Worm (Caenorhabditis elegans): ENCODE data around the gene Y73F8A.26.
A peak's percentile ranks its signal among the peaks of the same experiment; 100 is the strongest.
"Not testable (repeated sequence)": the region's sequence is repeated elsewhere in the genome, so short reads cannot be mapped to it uniquely, and the experiment has no call there.

Gene Y73F8A.26

ce11 chrIV:15475829-15476228, 2.4 kb downstream of the Y73F8A.26 start:
- TF ChIP-seq nhr-77 (tag; optimal IDR thresholded peaks at IDR 0.05) (no peak), sma-3 (GFP tag; optimal IDR thresholded peaks at IDR 0.05) (no peak), ztf-1 (GFP tag; conservative IDR thresholded peaks at IDR 0.05) (no peak), unc-55 (GFP tag; optimal IDR thresholded peaks at IDR 0.05) (no peak), nhr-237 (tag; optimal IDR thresholded peaks at IDR 0.05) (no peak), mdl-1 (tag; optimal IDR thresholded peaks at IDR 0.05) (no peak), elt-1 (tag; optimal IDR thresholded peaks at IDR 0.05) (no peak), elt-3 (tag; optimal IDR thresholded peaks at IDR 0.05) (no peak), lin-11 (tag; optimal IDR thresholded peaks at IDR 0.05) (no peak), nhr-6 (tag; optimal IDR thresholded peaks at IDR 0.05) (no peak), nhr-12 (tag; optimal IDR thresholded peaks at IDR 0.05) (no peak), crh-2 (tag; optimal IDR thresholded peaks at IDR 0.05) (no peak), sma-9 (GFP tag; optimal IDR thresholded peaks at IDR 0.05) (no peak), sma-9 (tag; optimal IDR thresholded peaks at IDR 0.05) (no peak), lin-39 (tag; optimal IDR thresholded peaks at IDR 0.05) (no peak), nhr-21 (tag; optimal IDR thresholded peaks at IDR 0.05) (no peak), blmp-1 (tag; optimal IDR thresholded peaks at IDR 0.05; ENCODE audit: insufficient read depth) (no peak), skn-1 (tag; optimal IDR thresholded peaks at IDR 0.05) (no peak)

- TF ChIP-seq unc-55 (GFP tag; optimal IDR thresholded peaks at IDR 0.05) (peak; percentile 39), crh-2 (tag; optimal IDR thresholded peaks at IDR 0.05) (peak; percentile 16), nhr-129 (tag; optimal IDR thresholded peaks at IDR 0.05) (peak; percentile 66), ceh-16 (tag; optimal IDR thresholded peaks at IDR 0.05) (no peak), gmeb-1 (tag; optimal IDR thresholded peaks at IDR 0.05) (peak; percentile 31)
Measured at ce11 chrIV:15476369-15476768, 2.9 kb downstream of the Y73F8A.26 start.

ce11 chrIV:15497263-15497662, 23.8 kb downstream of the Y73F8A.26 start, which contains the start of gene acr-24:
Gene acr-24, plus strand, starts transcription at chrIV:15497563.
- TF ChIP-seq mbf-1 (tag; optimal IDR thresholded peaks at IDR 0.05) (no peak), ama-1 (optimal IDR thresholded peaks at IDR 0.05) (no peak), ZK546.5 (tag; optimal IDR thresholded peaks at IDR 0.05) (no peak), fos-1 (tag; optimal IDR thresholded peaks at IDR 0.05) (no peak), egl-27 (tag; optimal IDR thresholded peaks at IDR 0.05) (no peak), lin-11 (tag; optimal IDR thresholded peaks at IDR 0.05) (no peak), aly-2 (tag; optimal IDR thresholded peaks at IDR 0.05) (no peak), lin-13 (GFP tag; optimal IDR thresholded peaks at IDR 0.05) (no peak), nhr-23 (tag; optimal IDR thresholded peaks at IDR 0.05) (no peak), gmeb-1 (tag; optimal IDR thresholded peaks at IDR 0.05) (no peak), nhr-237 (tag; optimal IDR thresholded peaks at IDR 0.05) (no peak), unc-39 (tag; optimal IDR thresholded peaks at IDR 0.05) (no peak), sma-3 (GFP tag; optimal IDR thresholded peaks at IDR 0.05) (no peak), nhr-12 (tag; optimal IDR thresholded peaks at IDR 0.05) (no peak), C34F6.9 (tag; optimal IDR thresholded peaks at IDR 0.05) (no peak)

- TF ChIP-seq sem-4 (tag; optimal IDR thresholded peaks at IDR 0.05); ztf-1 (GFP tag; conservative IDR thresholded peaks at IDR 0.05); lin-11 (tag; optimal IDR thresholded peaks at IDR 0.05): not testable (repeated sequence)
Measured at ce11 chrIV:15521342-15521741, 47.9 kb downstream of the Y73F8A.26 start, which contains the start of gene Y73F8A.32. Gene Y73F8A.32, minus strand, starts transcription at chrIV:15521442.

- no peak for TF ChIP-seq sem-4 (tag; optimal IDR thresholded peaks at IDR 0.05)
- TF ChIP-seq ama-1 (optimal IDR thresholded peaks at IDR 0.05) = no peak
- TF ChIP-seq alr-1 (tag; optimal IDR thresholded peaks at IDR 0.05) = no peak
Measured at ce11 chrIV:15523700-15524099, 50.2 kb downstream of the Y73F8A.26 start.

- TF ChIP-seq nhr-23 (tag; optimal IDR thresholded peaks at IDR 0.05) = no peak
- no peak for TF ChIP-seq egl-27 (tag; optimal IDR thresholded peaks at IDR 0.05)
- no peak for TF ChIP-seq nhr-10 (tag; optimal IDR thresholded peaks at IDR 0.05)
- TF ChIP-seq Y55F3AM.14 (GFP tag; optimal IDR thresholded peaks at IDR 0.05) = no peak
- no peak for TF ChIP-seq lsy-2 (tag; optimal IDR thresholded peaks at IDR 0.05)
- TF ChIP-seq elt-3 (tag; optimal IDR thresholded peaks at IDR 0.05) = no peak
- TF ChIP-seq nhr-77 (tag; optimal IDR thresholded peaks at IDR 0.05) = no peak
- TF ChIP-seq ZK546.5 (tag; optimal IDR thresholded peaks at IDR 0.05) = no peak
- TF ChIP-seq R02D3.7 (tag; optimal IDR thresholded peaks at IDR 0.05) = no peak
- TF ChIP-seq nhr-6 (tag; optimal IDR thresholded peaks at IDR 0.05) = no peak
- no peak for TF ChIP-seq ztf-11 (tag; optimal IDR thresholded peaks at IDR 0.05)
- TF ChIP-seq ztf-4 (tag; optimal IDR thresholded peaks at IDR 0.05) = no peak
- TF ChIP-seq elt-1 (tag; optimal IDR thresholded peaks at IDR 0.05) = no peak
- no peak for TF ChIP-seq F13H6.1 (tag; optimal IDR thresholded peaks at IDR 0.05)
- TF ChIP-seq mbf-1 (tag; optimal IDR thresholded peaks at IDR 0.05) = no peak
- no peak for TF ChIP-seq sma-9 (GFP tag; optimal IDR thresholded peaks at IDR 0.05)
- no peak for TF ChIP-seq sma-9 (tag; optimal IDR thresholded peaks at IDR 0.05)
- no peak for TF ChIP-seq nhr-25 (tag; optimal IDR thresholded peaks at IDR 0.05)
- TF ChIP-seq unc-55 (GFP tag; optimal IDR thresholded peaks at IDR 0.05) = no peak
- TF ChIP-seq lin-39 (tag; optimal IDR thresholded peaks at IDR 0.05) = no peak
Measured at ce11 chrIV:15524923-15525322, 51.5 kb downstream of the Y73F8A.26 start.
